Fruit fly (Drosophila melanogaster): ENCODE data around the gene CG32176.

dm6 chr3L:17388895-17389294 is 44.8 kb upstream of the CG32176 start, which contains the start of gene CG13731:
- no peak for TF ChIP-seq D1 (tag; optimal IDR thresholded peaks at IDR 0.05)
- no peak for TF ChIP-seq CG14655 (GFP tag; optimal IDR thresholded peaks at IDR 0.05)
- no peak for TF ChIP-seq EcR (GFP tag; optimal IDR thresholded peaks at IDR 0.05)
